Worm (Caenorhabditis elegans): ENCODE results near the gene srz-101.

Gene srz-101

ce11 chrV:16697178-16697577, 2.5 kb downstream of the srz-101 start, which contains the start of gene srw-41:
Gene srw-41, plus strand, starts transcription at chrV:16697478.
- TF ChIP-seq hlh-12 (tag; optimal IDR thresholded peaks at IDR 0.05) (no peak), Y79H2A.3 (GFP tag; conservative IDR thresholded peaks at IDR 0.05) (no peak), Y53G8AR.9 (GFP tag; conservative IDR thresholded peaks at IDR 0.05) (no peak), C17E4.6 (GFP tag; IDR thresholded peaks at IDR 0.05) (no peak), die-1 (tag; optimal IDR thresholded peaks at IDR 0.05) (no peak), madf-8 (GFP tag; conservative IDR thresholded peaks at IDR 0.05) (no peak), mel-28 (tag; optimal IDR thresholded peaks at IDR 0.05; ENCODE audit: borderline replicate concordance) (no peak), F57C9.4 (tag; optimal IDR thresholded peaks at IDR 0.05) (no peak), F57A8.1 (GFP tag; optimal IDR thresholded peaks at IDR 0.05) (no peak), aptf-2 (GFP tag; conservative IDR thresholded peaks at IDR 0.05) (no peak), F37B4.10 (GFP tag; IDR thresholded peaks at IDR 0.05) (no peak), ztf-22 (GFP tag; optimal IDR thresholded peaks at IDR 0.05) (no peak), hsf-1 (GFP tag; IDR thresholded peaks at IDR 0.05) (no peak), zfh-2 (GFP tag; conservative IDR thresholded peaks at IDR 0.05) (no peak), ztf-26 (tag; optimal IDR thresholded peaks at IDR 0.05) (no peak), D2030.7 (GFP tag; IDR thresholded peaks at IDR 0.05) (no peak), hmg-1.2 (GFP tag; IDR thresholded peaks at IDR 0.05) (no peak), egl-44 (GFP tag; IDR thresholded peaks at IDR 0.05) (no peak)

ce11 chrV:16699752-16700259, 5.2 kb downstream of the srz-101 start, which contains the start of gene Y70C5C.1:
Gene Y70C5C.1, plus strand, starts transcription at chrV:16700209.
- TF ChIP-seq B0261.1 (tag; optimal IDR thresholded peaks at IDR 0.05) (no peak), zim-3 (tag; optimal IDR thresholded peaks at IDR 0.05) (no peak), madf-3 (GFP tag; IDR thresholded peaks at IDR 0.05) (0 out of 2 replicates have a peak, but pooled peaks have one; percentile 7)

DNA sequence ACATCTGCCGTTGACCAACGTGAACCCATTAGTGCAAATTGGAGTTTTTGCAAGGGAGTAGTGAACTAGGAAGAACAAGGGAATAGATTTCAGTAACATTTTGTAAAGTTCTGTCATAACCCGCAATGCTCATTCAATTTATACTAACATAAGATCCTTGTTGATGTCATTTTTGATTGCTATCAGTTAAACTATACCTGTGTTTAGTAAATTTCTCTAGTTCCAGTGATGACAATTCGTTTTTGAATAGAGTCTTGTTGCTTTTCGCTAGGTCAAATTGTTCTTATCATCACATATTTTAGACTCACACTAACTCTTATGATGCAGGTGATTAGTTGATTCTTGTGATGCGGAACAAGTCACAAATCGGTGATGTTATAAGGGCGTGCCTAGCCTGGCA, 11.9 kb downstream of the srz-101 start, which contains the start of gene clec-9:
clec-9 (minus strand) TSS at position 101 of the 400 bp plus-strand sequence.
- no peak for TF ChIP-seq ama-1 (optimal IDR thresholded peaks at IDR 0.05)
- no peak for TF ChIP-seq ama-1 (GFP tag; optimal IDR thresholded peaks at IDR 0.05)
- no peak for TF ChIP-seq madf-3 (GFP tag; IDR thresholded peaks at IDR 0.05)
- TF ChIP-seq die-1 (tag; optimal IDR thresholded peaks at IDR 0.05) = no peak

DNA sequence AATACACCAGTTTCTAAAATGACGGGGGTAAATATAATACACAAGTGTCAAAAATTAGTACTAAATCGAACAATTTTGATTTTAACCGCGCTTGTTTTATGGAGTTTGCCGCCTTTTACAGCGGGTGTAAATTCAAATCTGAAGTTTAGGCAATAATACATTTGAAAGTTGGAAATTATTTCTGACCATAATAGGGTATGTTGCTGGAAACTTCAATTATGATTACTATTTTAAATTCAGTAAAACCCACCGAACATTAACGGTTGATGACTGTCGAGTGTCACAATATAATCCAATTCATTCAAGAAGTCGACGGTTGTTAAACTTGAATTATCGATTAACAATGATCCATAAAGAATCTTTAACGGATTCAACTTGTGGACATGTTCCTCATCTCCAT, 19.2 kb downstream of the srz-101 start:
- TF ChIP-seq nhr-120 (GFP tag; IDR thresholded peaks at IDR 0.05) = no peak
- no peak for TF ChIP-seq dpff-1 (tag; optimal IDR thresholded peaks at IDR 0.05)
- no peak for TF ChIP-seq F57C9.4 (tag; optimal IDR thresholded peaks at IDR 0.05)

- TF ChIP-seq let-526 (GFP tag; IDR thresholded peaks at IDR 0.05) (no peak), hlh-12 (tag; optimal IDR thresholded peaks at IDR 0.05) (no peak), let-607 (tag; optimal IDR thresholded peaks at IDR 0.05) (no peak), unc-62 (GFP tag; optimal IDR thresholded peaks at IDR 0.05) (no peak), rec-8 (tag; optimal IDR thresholded peaks at IDR 0.05) (no peak), F39B2.1 (GFP tag; IDR thresholded peaks at IDR 0.05) (no peak), B0035.1 (tag; optimal IDR thresholded peaks at IDR 0.05) (no peak), zim-3 (tag; optimal IDR thresholded peaks at IDR 0.05) (no peak), K11D2.4 (GFP tag; IDR thresholded peaks at IDR 0.05) (no peak), ztf-25 (GFP tag; IDR thresholded peaks at IDR 0.05) (no peak), mel-28 (tag; optimal IDR thresholded peaks at IDR 0.05; ENCODE audit: borderline replicate concordance) (no peak)
Observed at ce11 chrV:16716574-16716973, 21.9 kb downstream of the srz-101 start, which contains the start of gene srh-137. Gene srh-137, minus strand, starts transcription at chrV:16716674.
